Fruit fly (Drosophila melanogaster) whole organism, embryonic: ENCODE data around the gene Etfb.
A peak's percentile ranks its signal among the peaks of the same experiment; 100 is the strongest.

Experiments
- CG10321 ChIP-seq: fragments of 200-800 bp; sonication (Bioruptor generic); IDR thresholded peaks from 2 replicates; pipeline ENCODE4 v1.3.6; 2022; ENCODE audit warnings: missing biosample characterization, missing genetic modification characterization
- CG11456 ChIP-seq: fragments of 200-800 bp; sonication (Bioruptor generic); IDR thresholded peaks from 3 replicates; pipeline ENCODE4 v1.3.6; 2022; ENCODE audit warnings: missing biosample characterization, missing genetic modification characterization
- CG1233 ChIP-seq: fragments of 200-800 bp; sonication (Bioruptor generic); optimal IDR thresholded peaks from 4 replicates; lab custom pipeline; 2018; ENCODE audit warnings: missing biosample characterization, mild to moderate bottlenecking, missing genetic modification characterization
- CG14710 ChIP-seq: fragments of 200-800 bp; sonication (Bioruptor generic); optimal IDR thresholded peaks from 3 replicates; lab custom pipeline; 2019; ENCODE audit warnings: missing biosample characterization, mild to moderate bottlenecking, missing genetic modification characterization, moderate library complexity
- CG15269 ChIP-seq: fragments of 200-800 bp; sonication (Bioruptor generic); optimal IDR thresholded peaks from 2 replicates; lab custom pipeline; 2018; ENCODE audit warnings: missing biosample characterization, mild to moderate bottlenecking, missing genetic modification characterization, moderate library complexity
- CG1647 ChIP-seq: fragments of 200-800 bp; sonication (Bioruptor generic); optimal IDR thresholded peaks from 3 replicates; lab custom pipeline; 2016; ENCODE audit warnings: missing biosample characterization, missing genetic modification characterization
- CG16813 ChIP-seq: fragments of 200-800 bp; sonication (Bioruptor generic); IDR thresholded peaks from 3 replicates; pipeline ENCODE4 v1.3.6; 2022; ENCODE audit warnings: missing biosample characterization, missing genetic modification characterization; ENCODE audit not compliant: partially characterized antibody
- CG16863 ChIP-seq: fragments of 200-800 bp; sonication (Bioruptor generic); optimal IDR thresholded peaks from 3 replicates; lab custom pipeline; 2016; ENCODE audit warnings: missing biosample characterization, missing genetic modification characterization
- CG17186 ChIP-seq: fragments of 200-800 bp; sonication (Bioruptor generic); optimal IDR thresholded peaks from 3 replicates; lab custom pipeline; 2017; ENCODE audit warnings: missing biosample characterization, missing genetic modification reagents, missing genetic modification characterization
- CG17328 ChIP-seq: fragments of 200-800 bp; sonication (Bioruptor generic); IDR thresholded peaks from 2 replicates; pipeline ENCODE4 v1.3.6; 2022; ENCODE audit warnings: missing biosample characterization, missing genetic modification characterization
- CG17361 ChIP-seq: fragments of 200-800 bp; sonication (Bioruptor generic); IDR thresholded peaks from 3 replicates; pipeline ENCODE4 v1.3.6; 2022; ENCODE audit warnings: missing biosample characterization, missing genetic modification characterization
- CG17912 ChIP-seq: fragments of 200-800 bp; sonication (Bioruptor generic); optimal IDR thresholded peaks from 2 replicates; lab custom pipeline; 2018; ENCODE audit warnings: missing biosample characterization, mild to moderate bottlenecking, missing genetic modification characterization
- CG3847 ChIP-seq: fragments of 200-800 bp; sonication (Bioruptor generic); IDR thresholded peaks from 2 replicates; pipeline ENCODE4 v1.3.6; 2022; ENCODE audit warnings: missing biosample characterization, missing genetic modification characterization
- CG43689 ChIP-seq: fragments of 200-800 bp; sonication (Bioruptor generic); IDR thresholded peaks from 2 replicates; pipeline ENCODE4 v1.3.6; 2022; ENCODE audit warnings: missing biosample characterization, missing genetic modification characterization
- CG4707 ChIP-seq: fragments of 200-800 bp; sonication (Bioruptor generic); optimal IDR thresholded peaks from 2 replicates; lab custom pipeline; 2018; ENCODE audit warnings: missing biosample characterization, mild to moderate bottlenecking, missing genetic modification characterization, moderate library complexity
- CG5180 ChIP-seq: fragments of 200-800 bp; sonication (Bioruptor generic); optimal IDR thresholded peaks from 3 replicates; lab custom pipeline; 2017; ENCODE audit warnings: missing biosample characterization, missing genetic modification characterization, mild to moderate bottlenecking, moderate library complexity, missing genetic modification reagents
- CG6175 ChIP-seq: fragments of 200-800 bp; sonication (Bioruptor generic); IDR thresholded peaks from 3 replicates; pipeline ENCODE4 v1.3.6; 2022; ENCODE audit warnings: missing biosample characterization, missing genetic modification characterization
- CG6683 ChIP-seq: fragments of 200-800 bp; sonication (Bioruptor generic); optimal IDR thresholded peaks from 2 replicates; lab custom pipeline; 2017; ENCODE audit warnings: missing biosample characterization, mild to moderate bottlenecking, missing genetic modification characterization, missing genetic modification reagents
- D ChIP-seq, 2 experiments: fragments of 200-800 bp in 1 of 2; fragments of >200 bp in 1 of 2; sonication (Bioruptor generic) in 1 of 2; optimal IDR thresholded peaks; 2 replicates in 1 of 2; 3 replicates in 1 of 2; lab custom pipeline; 2017; ENCODE audit warnings: mild to moderate bottlenecking in 1 of 2, missing biosample characterization in 1 of 2, missing genetic modification characterization in 1 of 2, missing genetic modification reagents in 1 of 2
- Deaf1 ChIP-seq: fragments of 200-800 bp; optimal IDR thresholded peaks from 3 replicates; lab custom pipeline; 2019; ENCODE audit warnings: missing biosample characterization, mild to moderate bottlenecking, missing genetic modification characterization, moderate library complexity
- E2f2 ChIP-seq: fragments of 200-800 bp; sonication (Bioruptor generic); IDR thresholded peaks from 2 replicates; pipeline ENCODE4 v1.3.6; 2022; ENCODE audit warnings: missing biosample characterization, missing genetic modification characterization
- Fer2 ChIP-seq: fragments of 200-800 bp; sonication (Bioruptor generic); optimal IDR thresholded peaks from 2 replicates; lab custom pipeline; 2018; ENCODE audit warnings: missing biosample characterization, mild to moderate bottlenecking, missing genetic modification characterization, moderate library complexity
- Hr39 ChIP-seq: fragments of >200 bp; optimal IDR thresholded peaks from 2 replicates; lab custom pipeline; 2017
- Hr51 ChIP-seq, 2 experiments: fragments of 200-800 bp; sonication (Bioruptor generic); optimal IDR thresholded peaks; 2 replicates in 1 of 2; 3 replicates in 1 of 2; lab custom pipeline; 2016 to 2018; ENCODE audit warnings: missing biosample characterization in 2 of 2, missing genetic modification characterization in 2 of 2, mild to moderate bottlenecking in 1 of 2, moderate library complexity in 1 of 2
- Kr ChIP-seq: fragments of 200-800 bp; sonication (Bioruptor generic); optimal IDR thresholded peaks from 2 replicates; lab custom pipeline; 2017; ENCODE audit warnings: missing biosample characterization, mild to moderate bottlenecking, missing genetic modification characterization
- NFAT ChIP-seq: fragments of 200-800 bp; sonication (Bioruptor generic); IDR thresholded peaks from 2 replicates; pipeline ENCODE4 v1.3.6; 2022; ENCODE audit warnings: missing biosample characterization, missing genetic modification characterization
- NK7.1 ChIP-seq: fragments of 200-800 bp; sonication (Bioruptor generic); optimal IDR thresholded peaks from 3 replicates; lab custom pipeline; 2016; ENCODE audit warnings: missing biosample characterization, missing genetic modification characterization
- Neu2 ChIP-seq: fragments of 200-800 bp; sonication (Bioruptor generic); optimal IDR thresholded peaks from 3 replicates; lab custom pipeline; 2016; ENCODE audit warnings: missing biosample characterization, missing genetic modification characterization, borderline replicate concordance
- Nf-YA ChIP-seq: fragments of 200-800 bp; sonication (Bioruptor generic); IDR thresholded peaks from 2 replicates; pipeline ENCODE4 v1.3.6; 2022; ENCODE audit warnings: missing biosample characterization, missing genetic modification characterization
- Xbp1 ChIP-seq: fragments of 200-800 bp; sonication (Bioruptor generic); optimal IDR thresholded peaks from 3 replicates; lab custom pipeline; 2016; ENCODE audit warnings: missing biosample characterization, mild to moderate bottlenecking, missing genetic modification characterization
- ase ChIP-seq: fragments of 200-800 bp; sonication (Bioruptor generic); IDR thresholded peaks from 3 replicates; pipeline ENCODE4 v1.3.6; 2022; ENCODE audit warnings: missing biosample characterization, missing genetic modification characterization
- btn ChIP-seq: fragments of 200-800 bp; sonication (Bioruptor generic); optimal IDR thresholded peaks from 2 replicates; lab custom pipeline; 2016; ENCODE audit warnings: missing biosample characterization, missing genetic modification characterization
- caup ChIP-seq: fragments of 200-800 bp; sonication (Bioruptor generic); optimal IDR thresholded peaks from 3 replicates; lab custom pipeline; 2017; ENCODE audit warnings: missing biosample characterization, mild to moderate bottlenecking, missing genetic modification characterization, moderate library complexity; ENCODE audit not compliant: severe bottlenecking
- cg ChIP-seq: fragments of 200-800 bp; sonication (Bioruptor generic); optimal IDR thresholded peaks from 3 replicates; lab custom pipeline; 2019; ENCODE audit warnings: missing biosample characterization, mild to moderate bottlenecking, missing genetic modification characterization, moderate library complexity
- ci ChIP-seq: fragments of 200-800 bp; sonication (Bioruptor generic); IDR thresholded peaks from 3 replicates; pipeline ENCODE4 v1.3.6; 2022; ENCODE audit warnings: missing biosample characterization, missing genetic modification characterization
- dimm ChIP-seq: fragments of 200-800 bp; sonication (Bioruptor generic); IDR thresholded peaks from 2 replicates; pipeline ENCODE4 v1.3.6; 2022; ENCODE audit warnings: missing biosample characterization, missing genetic modification characterization
- fd3F ChIP-seq: fragments of 200-800 bp; sonication (Bioruptor generic); optimal IDR thresholded peaks from 2 replicates; lab custom pipeline; 2018; ENCODE audit warnings: missing biosample characterization, mild to moderate bottlenecking, missing genetic modification characterization, moderate library complexity
- her ChIP-seq: fragments of 200-800 bp; sonication (Bioruptor generic); optimal IDR thresholded peaks from 2 replicates; lab custom pipeline; 2016; ENCODE audit warnings: missing biosample characterization, missing genetic modification characterization
- ken ChIP-seq: fragments of 200-800 bp; sonication (Bioruptor generic); IDR thresholded peaks from 3 replicates; pipeline ENCODE4 v1.3.6; 2022; ENCODE audit warnings: missing biosample characterization, missing genetic modification characterization
- lov ChIP-seq, 2 experiments: fragments of 200-800 bp in 1 of 2; fragments of >200 bp in 1 of 2; sonication (Bioruptor generic) in 1 of 2; IDR thresholded peaks in 1 of 2; optimal IDR thresholded peaks in 1 of 2; 2 replicates in 1 of 2; 3 replicates in 1 of 2; pipeline versions ENCODE4 v1.3.6 to Lab custom; 2017 to 2022; ENCODE audit warnings: missing biosample characterization in 1 of 2, missing genetic modification characterization in 1 of 2
- mld ChIP-seq: fragments of 200-800 bp; sonication (Bioruptor generic); IDR thresholded peaks from 3 replicates; pipeline ENCODE4 v1.3.6; 2022; ENCODE audit warnings: missing biosample characterization, missing genetic modification characterization; ENCODE audit not compliant: partially characterized antibody
- nom ChIP-seq: fragments of 200-800 bp; sonication (Bioruptor generic); optimal IDR thresholded peaks from 2 replicates; lab custom pipeline; 2017; ENCODE audit warnings: missing biosample characterization, missing genetic modification characterization, mild to moderate bottlenecking, moderate library complexity, missing genetic modification reagents
- peb ChIP-seq: fragments of 200-800 bp; sonication (Bioruptor generic); IDR thresholded peaks from 2 replicates; pipeline ENCODE4 v1.3.6; 2022; ENCODE audit warnings: missing biosample characterization, missing genetic modification characterization
- ro ChIP-seq: fragments of 200-800 bp; sonication (Bioruptor generic); IDR thresholded peaks from 2 replicates; pipeline ENCODE4 v1.3.6; 2022; ENCODE audit warnings: missing biosample characterization, missing genetic modification characterization
- sqz ChIP-seq: fragments of 200-800 bp; sonication (Bioruptor generic); optimal IDR thresholded peaks from 3 replicates; lab custom pipeline; 2018; ENCODE audit warnings: missing biosample characterization, mild to moderate bottlenecking, missing genetic modification characterization
- tll ChIP-seq, 2 experiments: fragments of 200-800 bp in 1 of 2; fragments of >200 bp in 1 of 2; sonication (Bioruptor generic) in 1 of 2; optimal IDR thresholded peaks; 2 replicates each; lab custom pipeline; 2017 to 2019; ENCODE audit warnings: missing biosample characterization in 2 of 2, missing genetic modification characterization in 2 of 2, mild to moderate bottlenecking in 1 of 2, moderate library complexity in 1 of 2
- ttk ChIP-seq: fragments of 200-800 bp; sonication (Bioruptor generic); IDR thresholded peaks from 2 replicates; pipeline ENCODE4 v2.1.2; 2022; ENCODE audit warnings: missing biosample characterization, missing genetic modification characterization
- vvl ChIP-seq: fragments of 200-800 bp; sonication (Bioruptor generic); IDR thresholded peaks from 2 replicates; pipeline ENCODE4 v1.3.6; 2022; ENCODE audit warnings: missing biosample characterization, missing genetic modification characterization
- zfh2 ChIP-seq: fragments of 200-800 bp; sonication (Bioruptor generic); optimal IDR thresholded peaks from 2 replicates; lab custom pipeline; 2016; ENCODE audit warnings: missing biosample characterization, missing genetic modification characterization

Etfb gene

dm6 chr3R:29773833-29774324, 28.9 kb downstream of the Etfb start (continued):
- peak; percentile 42; the same call in 1 of the 2 replicates for TF ChIP-seq Nf-YA (GFP tag; lab: Robert Waterston, UW)
- no peak for TF ChIP-seq CG14710 (tag; lab: Kevin White, UChicago)
- TF ChIP-seq CG16813 (GFP tag; lab: Robert Waterston, UW): no peak
- no peak for TF ChIP-seq D (optimal IDR thresholded peaks at IDR 0.05; lab: Kevin White, UChicago)
- TF ChIP-seq D (GFP tag; optimal IDR thresholded peaks at IDR 0.05; lab: Kevin White, UChicago): peak; percentile 19
- TF ChIP-seq btn (GFP tag; lab: Kevin White, UChicago): peak; percentile 23
- TF ChIP-seq CG6683 (GFP tag; lab: Kevin White, UChicago): peak; percentile 22
- no peak for TF ChIP-seq sqz (GFP tag; lab: Kevin White, UChicago)
- TF ChIP-seq CG17328: peak; percentile 43; the same call in 1 of the 2 replicates
- TF ChIP-seq CG17912 (GFP tag; lab: Kevin White, UChicago): no peak
- peak; percentile 41; the same call in 1 of the 2 replicates for TF ChIP-seq ttk
- TF ChIP-seq CG17361: peak; percentile 80
- TF ChIP-seq cg: no peak
- peak; percentile 68; the same call in 2 of the 3 replicates for TF ChIP-seq CG11456 (GFP tag; lab: Robert Waterston, UW)
- peak; percentile 69 for TF ChIP-seq CG1233 (GFP tag; lab: Kevin White, UChicago)
- no peak for TF ChIP-seq ase (GFP tag; lab: Robert Waterston, UW)
- TF ChIP-seq CG6175: peak; percentile 71; the same call in 2 of the 3 replicates
- peak; percentile 9 for TF ChIP-seq CG5180
- TF ChIP-seq fd3F (GFP tag; lab: Kevin White, UChicago): peak; percentile 81
- no peak for TF ChIP-seq Kr
- TF ChIP-seq nom (GFP tag; lab: Kevin White, UChicago): peak; percentile 19
- TF ChIP-seq CG4707 (GFP tag; lab: Kevin White, UChicago): no peak
- TF ChIP-seq CG43689 (GFP tag; lab: Robert Waterston, UW): peak; percentile 67
- TF ChIP-seq dimm: no peak
- peak; percentile 57 for TF ChIP-seq CG1647 (GFP tag; lab: Kevin White, UChicago)
- TF ChIP-seq CG10321: no peak
- TF ChIP-seq Xbp1 (GFP tag; lab: Kevin White, UChicago): peak; percentile 72
- peak; percentile 68 for TF ChIP-seq NK7.1 (GFP tag; lab: Kevin White, UChicago)
- peak; percentile 88 for TF ChIP-seq zfh2 (GFP tag; lab: Kevin White, UChicago)
- TF ChIP-seq tll (GFP tag; optimal IDR thresholded peaks at IDR 0.05; lab: Kevin White, UChicago): peak in 1 of 2 experiments; percentile 8
- TF ChIP-seq ci (GFP tag; lab: Robert Waterston, UW): peak; percentile 59
- TF ChIP-seq CG3847 (GFP tag; lab: Robert Waterston, UW): peak; percentile 82
- TF ChIP-seq her (GFP tag; lab: Kevin White, UChicago): peak; percentile 58
- TF ChIP-seq CG17186 (GFP tag; lab: Kevin White, UChicago): no peak
- TF ChIP-seq vvl (GFP tag; lab: Robert Waterston, UW): peak; percentile 69
- no peak for TF ChIP-seq lov (optimal IDR thresholded peaks at IDR 0.05; lab: Kevin White, UChicago)
- no peak for TF ChIP-seq lov (GFP tag; IDR thresholded peaks at IDR 0.05; lab: Robert Waterston, UW)
- peak; percentile 34 for TF ChIP-seq E2f2
- no peak for TF ChIP-seq NFAT (GFP tag; lab: Robert Waterston, UW)
- peak; percentile 52; the same call in 1 of the 2 replicates for TF ChIP-seq peb (GFP tag; lab: Robert Waterston, UW)
- no peak for TF ChIP-seq mld (GFP tag; lab: Robert Waterston, UW)
- TF ChIP-seq CG15269 (tag; lab: Kevin White, UChicago): peak; percentile 81
- no peak for TF ChIP-seq Hr39
- peak; percentile 60 for TF ChIP-seq caup (GFP tag; lab: Kevin White, UChicago)
- peak; percentile 68 for TF ChIP-seq CG16863 (GFP tag; lab: Kevin White, UChicago)
- peak; percentile 62 for TF ChIP-seq Fer2 (tag; lab: Kevin White, UChicago)
- peak; percentile 74 to 82 for TF ChIP-seq Hr51 (GFP tag; optimal IDR thresholded peaks at IDR 0.05; lab: Kevin White, UChicago)
- TF ChIP-seq Deaf1 (tag; lab: Kevin White, UChicago): no peak
- TF ChIP-seq Neu2: no peak
- no peak for TF ChIP-seq ro (GFP tag; lab: Robert Waterston, UW)
- peak; percentile 61; the same call in 1 of the 3 replicates for TF ChIP-seq ken (GFP tag; lab: Robert Waterston, UW)
